Fruit fly (Drosophila melanogaster) whole organism, embryonic: Measurements from ENCODE around the gene Lnk.

Experiments
- Atf-2 ChIP-seq: fragments of 200-800 bp; sonication (Bioruptor generic); optimal IDR thresholded peaks from 2 replicates; lab custom pipeline; 2016; ENCODE audit warnings: missing biosample characterization, missing genetic modification characterization
- BtbVII ChIP-seq: fragments of 200-800 bp; sonication (Bioruptor generic); optimal IDR thresholded peaks from 3 replicates; lab custom pipeline; 2017; ENCODE audit warnings: missing biosample characterization, mild to moderate bottlenecking, missing genetic modification characterization
- CG10654 ChIP-seq: fragments of 200-800 bp; sonication (Bioruptor generic); optimal IDR thresholded peaks from 2 replicates; lab custom pipeline; 2016; ENCODE audit warnings: missing biosample characterization, missing genetic modification characterization
- CG11247 ChIP-seq: fragments of 200-800 bp; sonication (Bioruptor generic); IDR thresholded peaks from 2 replicates; pipeline ENCODE4 v1.3.6; 2022; ENCODE audit warnings: missing biosample characterization, missing genetic modification characterization
- CG11504 ChIP-seq: fragments of 200-800 bp; sonication (Bioruptor generic); optimal IDR thresholded peaks from 3 replicates; lab custom pipeline; 2019; ENCODE audit warnings: missing biosample characterization, mild to moderate bottlenecking, missing genetic modification characterization, moderate library complexity
- CG13424 ChIP-seq: fragments of 200-800 bp; sonication (Bioruptor generic); optimal IDR thresholded peaks from 2 replicates; lab custom pipeline; 2019; ENCODE audit warnings: missing biosample characterization, mild to moderate bottlenecking, missing genetic modification characterization, moderate library complexity
- CG15514 ChIP-seq: fragments of 200-800 bp; sonication (Bioruptor generic); optimal IDR thresholded peaks from 3 replicates; lab custom pipeline; 2017; ENCODE audit warnings: missing biosample characterization, missing genetic modification characterization, mild to moderate bottlenecking, moderate library complexity, missing genetic modification reagents
- CG16815 ChIP-seq: fragments of 200-800 bp; sonication (Bioruptor generic); optimal IDR thresholded peaks from 3 replicates; lab custom pipeline; 2017; ENCODE audit warnings: missing biosample characterization, mild to moderate bottlenecking, missing genetic modification characterization
- CG16863 ChIP-seq: fragments of 200-800 bp; sonication (Bioruptor generic); optimal IDR thresholded peaks from 3 replicates; lab custom pipeline; 2016; ENCODE audit warnings: missing biosample characterization, missing genetic modification characterization
- CG2199 ChIP-seq: fragments of 200-800 bp; sonication (Bioruptor generic); IDR thresholded peaks from 3 replicates; pipeline ENCODE4 v1.3.6; 2022; ENCODE audit warnings: missing biosample characterization, missing genetic modification characterization
- CG2875 ChIP-seq: fragments of 200-800 bp; sonication (Bioruptor generic); optimal IDR thresholded peaks from 2 replicates; lab custom pipeline; 2017; ENCODE audit warnings: missing biosample characterization, mild to moderate bottlenecking, missing genetic modification characterization, missing genetic modification reagents
- CG4617 ChIP-seq: fragments of 200-800 bp; sonication (Bioruptor generic); optimal IDR thresholded peaks from 3 replicates; lab custom pipeline; 2016; ENCODE audit warnings: missing biosample characterization, missing genetic modification characterization, borderline replicate concordance
- CG4820 ChIP-seq: fragments of 200-800 bp; sonication (Bioruptor generic); optimal IDR thresholded peaks from 3 replicates; lab custom pipeline; 2016; ENCODE audit warnings: missing biosample characterization, missing genetic modification characterization
- CG6765 ChIP-seq: fragments of 200-800 bp; sonication (Bioruptor generic); optimal IDR thresholded peaks from 3 replicates; lab custom pipeline; 2017; ENCODE audit warnings: missing biosample characterization, mild to moderate bottlenecking, missing genetic modification characterization
- CG7271 ChIP-seq: fragments of 200-800 bp; sonication (Bioruptor generic); optimal IDR thresholded peaks from 2 replicates; lab custom pipeline; 2018; ENCODE audit warnings: missing biosample characterization, mild to moderate bottlenecking, missing genetic modification characterization, moderate library complexity
- CG7839 ChIP-seq: fragments of 200-800 bp; sonication (Bioruptor generic); optimal IDR thresholded peaks from 3 replicates; lab custom pipeline; 2018; ENCODE audit warnings: missing biosample characterization, mild to moderate bottlenecking, missing genetic modification characterization, moderate library complexity
- CG8281 ChIP-seq: fragments of 200-800 bp; sonication (Bioruptor generic); optimal IDR thresholded peaks from 2 replicates; lab custom pipeline; 2018; ENCODE audit warnings: missing biosample characterization, mild to moderate bottlenecking, missing genetic modification characterization, moderate library complexity
- CG8290 ChIP-seq, 3 experiments: fragments of 200-800 bp; sonication (Bioruptor generic); optimal IDR thresholded peaks; 2 replicates each; lab custom pipeline; 2016 to 2019; ENCODE audit warnings: missing biosample characterization in 3 of 3, missing genetic modification characterization in 3 of 3, mild to moderate bottlenecking in 2 of 3, moderate library complexity in 1 of 3
- CG8765 ChIP-seq: fragments of 200-800 bp; sonication (Bioruptor generic); IDR thresholded peaks from 2 replicates; pipeline ENCODE4 v1.3.6; 2022; ENCODE audit warnings: missing biosample characterization, missing genetic modification characterization
- CG8944 ChIP-seq: fragments of 200-800 bp; sonication (Bioruptor generic); optimal IDR thresholded peaks from 3 replicates; lab custom pipeline; 2016; ENCODE audit warnings: missing biosample characterization, missing genetic modification characterization
- CG9727 ChIP-seq: fragments of 200-800 bp; sonication (Bioruptor generic); optimal IDR thresholded peaks from 3 replicates; lab custom pipeline; 2017; ENCODE audit warnings: missing biosample characterization, mild to moderate bottlenecking, missing genetic modification characterization
- Dp ChIP-seq: fragments of 200-800 bp; sonication (Bioruptor generic); optimal IDR thresholded peaks from 2 replicates; lab custom pipeline; 2018; ENCODE audit warnings: missing biosample characterization, mild to moderate bottlenecking, missing genetic modification characterization, moderate library complexity
- Drgx ChIP-seq: fragments of 200-800 bp; sonication (Bioruptor generic); IDR thresholded peaks from 2 replicates; pipeline ENCODE4 v1.3.6; 2022; ENCODE audit warnings: missing biosample characterization, missing genetic modification characterization
- Fer2 ChIP-seq: fragments of 200-800 bp; sonication (Bioruptor generic); optimal IDR thresholded peaks from 2 replicates; lab custom pipeline; 2018; ENCODE audit warnings: missing biosample characterization, mild to moderate bottlenecking, missing genetic modification characterization, moderate library complexity
- GATAe ChIP-seq: fragments of 200-800 bp; sonication (Bioruptor generic); conservative IDR thresholded peaks from 2 replicates; pipeline ENCODE4 v1.3.6; 2022; ENCODE audit warnings: missing biosample characterization, missing genetic modification characterization
- Hand ChIP-seq: fragments of 200-800 bp; sonication (Bioruptor generic); optimal IDR thresholded peaks from 2 replicates; lab custom pipeline; 2017; ENCODE audit warnings: mild to moderate bottlenecking, missing biosample characterization, missing genetic modification reagents, missing genetic modification characterization
- Lpt ChIP-seq: fragments of >200 bp; optimal IDR thresholded peaks from 2 replicates; lab custom pipeline; 2018; ENCODE audit warnings: missing biosample characterization, missing genetic modification characterization
- NC2β ChIP-seq: fragments of 200-800 bp; sonication (Bioruptor generic); optimal IDR thresholded peaks from 2 replicates; lab custom pipeline; 2016; ENCODE audit warnings: missing biosample characterization, missing genetic modification characterization
- Trl ChIP-seq, 3 experiments: fragments of >200 bp in 2 of 3; fragments of 200-800 bp in 1 of 3; sonication (Bioruptor generic) in 1 of 3; optimal IDR thresholded peaks; 2 replicates in 1 of 3; 3 replicates in 2 of 3; lab custom pipeline; 2016 to 2017; ENCODE audit warnings: missing biosample characterization in 1 of 3, missing genetic modification characterization in 1 of 3
- ci ChIP-seq: fragments of 200-800 bp; sonication (Bioruptor generic); IDR thresholded peaks from 3 replicates; pipeline ENCODE4 v1.3.6; 2022; ENCODE audit warnings: missing biosample characterization, missing genetic modification characterization
- gro ChIP-seq: fragments of 200-800 bp; sonication (Bioruptor generic); optimal IDR thresholded peaks from 2 replicates; lab custom pipeline; 2016; ENCODE audit warnings: missing biosample characterization, missing genetic modification characterization
- gt ChIP-seq: fragments of 200-800 bp; sonication (Bioruptor generic); IDR thresholded peaks from 2 replicates; pipeline ENCODE4 v1.3.6; 2022; ENCODE audit warnings: missing biosample characterization, missing genetic modification characterization
- ham ChIP-seq: fragments of 200-800 bp; sonication (Bioruptor generic); IDR thresholded peaks from 2 replicates; pipeline ENCODE4 v1.3.6; 2022; ENCODE audit warnings: missing biosample characterization, missing genetic modification characterization
- hbn ChIP-seq: fragments of 200-800 bp; sonication (Bioruptor generic); IDR thresholded peaks from 2 replicates; pipeline ENCODE4 v1.3.6; 2022; ENCODE audit warnings: missing biosample characterization, missing genetic modification characterization; ENCODE audit not compliant: partially characterized antibody
- jing ChIP-seq: fragments of 200-800 bp; sonication (Bioruptor generic); optimal IDR thresholded peaks from 2 replicates; lab custom pipeline; 2018; ENCODE audit warnings: missing biosample characterization, mild to moderate bottlenecking, missing genetic modification characterization
- lmd ChIP-seq: fragments of 200-800 bp; sonication (Bioruptor generic); IDR thresholded peaks from 2 replicates; pipeline ENCODE4 v1.3.6; 2022; ENCODE audit warnings: missing biosample characterization, missing genetic modification characterization
- lov ChIP-seq, 2 experiments: fragments of 200-800 bp in 1 of 2; fragments of >200 bp in 1 of 2; sonication (Bioruptor generic) in 1 of 2; IDR thresholded peaks in 1 of 2; optimal IDR thresholded peaks in 1 of 2; 2 replicates in 1 of 2; 3 replicates in 1 of 2; pipeline versions ENCODE4 v1.3.6 to Lab custom; 2017 to 2022; ENCODE audit warnings: missing biosample characterization in 1 of 2, missing genetic modification characterization in 1 of 2
- pan ChIP-seq, 4 experiments: fragments of >200 bp in 3 of 4; fragments of 200-800 bp in 1 of 4; sonication (Bioruptor generic) in 1 of 4; optimal IDR thresholded peaks in 3 of 4; IDR thresholded peaks in 1 of 4; 2 replicates each; pipeline versions ENCODE4 v1.3.6 to Lab custom; 2017 to 2022; ENCODE audit warnings: missing biosample characterization in 2 of 4, missing genetic modification characterization in 2 of 4, mixed read lengths in 1 of 4
- pita ChIP-seq: fragments of 200-800 bp; sonication (Bioruptor generic); optimal IDR thresholded peaks from 2 replicates; lab custom pipeline; 2017; ENCODE audit warnings: missing biosample characterization, mild to moderate bottlenecking, missing genetic modification characterization
- psq ChIP-seq: fragments of 200-800 bp; sonication (Bioruptor generic); optimal IDR thresholded peaks from 2 replicates; lab custom pipeline; 2017; ENCODE audit warnings: missing biosample characterization, missing genetic modification characterization
- sens ChIP-seq: fragments of 200-800 bp; sonication (Bioruptor generic); peaks from one replicate; lab custom pipeline; 2016; ENCODE audit warnings: missing biosample characterization, missing genetic modification characterization
- sens-2 ChIP-seq: fragments of 200-800 bp; sonication (Bioruptor generic); IDR thresholded peaks from 2 replicates; pipeline ENCODE4 v1.3.6; 2022; ENCODE audit warnings: missing biosample characterization, missing genetic modification characterization
- shn ChIP-seq: fragments of 200-800 bp; sonication (Bioruptor generic); optimal IDR thresholded peaks from 3 replicates; lab custom pipeline; 2016; ENCODE audit warnings: missing biosample characterization, missing genetic modification characterization
- sima ChIP-seq: fragments of 200-800 bp; sonication (Bioruptor generic); optimal IDR thresholded peaks from 2 replicates; lab custom pipeline; 2016; ENCODE audit warnings: missing biosample characterization, missing genetic modification characterization
- so ChIP-seq: fragments of 200-800 bp; sonication (Bioruptor generic); IDR thresholded peaks from 3 replicates; pipeline ENCODE4 v1.3.6; 2022; ENCODE audit warnings: missing biosample characterization, missing genetic modification characterization
- sqz ChIP-seq: fragments of 200-800 bp; sonication (Bioruptor generic); optimal IDR thresholded peaks from 3 replicates; lab custom pipeline; 2018; ENCODE audit warnings: missing biosample characterization, mild to moderate bottlenecking, missing genetic modification characterization
- ssp ChIP-seq: fragments of 200-800 bp; sonication (Bioruptor generic); IDR thresholded peaks from 2 replicates; pipeline ENCODE4 v1.3.6; 2022; ENCODE audit warnings: missing biosample characterization, missing genetic modification characterization
- trh ChIP-seq: fragments of 200-800 bp; sonication (Bioruptor generic); optimal IDR thresholded peaks from 2 replicates; lab custom pipeline; 2016; ENCODE audit warnings: missing biosample characterization, missing genetic modification characterization
- wek ChIP-seq: fragments of 200-800 bp; sonication (Bioruptor generic); optimal IDR thresholded peaks from 3 replicates; lab custom pipeline; 2018; ENCODE audit warnings: missing biosample characterization, mild to moderate bottlenecking, missing genetic modification characterization, moderate library complexity
- yki ChIP-seq: fragments of >200 bp; optimal IDR thresholded peaks from 3 replicates; lab custom pipeline; 2018
- zfh2 ChIP-seq: fragments of 200-800 bp; sonication (Bioruptor generic); optimal IDR thresholded peaks from 2 replicates; lab custom pipeline; 2016; ENCODE audit warnings: missing biosample characterization, missing genetic modification characterization

Gene Lnk

dm6 chr3R:25893272-25893671 lies 4.9 kb downstream of the Lnk start, which contains the start of gene CG5913 (continued):
- TF ChIP-seq CG4820 (GFP tag; lab: Kevin White, UChicago) (no peak), pita (peak; percentile 58), GATAe (GFP tag; lab: Robert Waterston, UW) (no peak), sqz (GFP tag; lab: Kevin White, UChicago) (no peak), gt (GFP tag; lab: Robert Waterston, UW) (no peak), CG7271 (tag; lab: Kevin White, UChicago) (no peak), BtbVII (no peak), CG8765 (GFP tag; lab: Robert Waterston, UW) (no peak), Lpt (GFP tag; lab: Kevin White, UChicago) (no peak), sima (GFP tag; lab: Kevin White, UChicago) (no peak), Dp (peak; percentile 57), CG8290 (GFP tag; optimal IDR thresholded peaks at IDR 0.05; lab: Kevin White, UChicago) (no peak), CG8290 (tag; optimal IDR thresholded peaks at IDR 0.05; lab: Kevin White, UChicago) (no peak), CG8281 (tag; lab: Kevin White, UChicago) (no peak), CG16863 (GFP tag; lab: Kevin White, UChicago) (no peak), Hand (GFP tag; lab: Kevin White, UChicago) (no peak), CG8944 (no peak), lov (optimal IDR thresholded peaks at IDR 0.05; lab: Kevin White, UChicago) (no peak), lov (GFP tag; IDR thresholded peaks at IDR 0.05; lab: Robert Waterston, UW) (no peak), so (GFP tag; lab: Robert Waterston, UW) (no peak), jing (GFP tag; lab: Kevin White, UChicago) (no peak), CG10654 (GFP tag; lab: Kevin White, UChicago) (no peak), CG2875 (GFP tag; lab: Kevin White, UChicago) (no peak), ssp (GFP tag; lab: Robert Waterston, UW) (no peak), trh (GFP tag; lab: Kevin White, UChicago) (no peak), ham (GFP tag; lab: Robert Waterston, UW) (no peak), CG13424 (tag; lab: Kevin White, UChicago) (no peak), wek (GFP tag; lab: Kevin White, UChicago) (no peak), CG9727 (GFP tag; lab: Kevin White, UChicago) (no peak), CG16815 (GFP tag; lab: Kevin White, UChicago) (no peak), gro (GFP tag; lab: Kevin White, UChicago) (no peak), zfh2 (GFP tag; lab: Kevin White, UChicago) (no peak), CG4617 (peak; percentile 81), hbn (GFP tag; lab: Robert Waterston, UW) (no peak), CG7839 (no peak), Atf-2 (no peak), psq (GFP tag; lab: Kevin White, UChicago) (no peak), Trl (optimal IDR thresholded peaks at IDR 0.05; lab: Kevin White, UChicago) (no peak), Trl (GFP tag; optimal IDR thresholded peaks at IDR 0.05; lab: Kevin White, UChicago) (no peak), CG2199 (GFP tag; lab: Robert Waterston, UW) (no peak), lmd (no peak), CG11247 (GFP tag; lab: Robert Waterston, UW) (no peak), NC2β (GFP tag; lab: Kevin White, UChicago) (no peak), pan (optimal IDR thresholded peaks at IDR 0.05; lab: Kevin White, UChicago) (no peak), pan (GFP tag; optimal IDR thresholded peaks at IDR 0.05 in 1 of 2, IDR thresholded peaks at IDR 0.05 in 1 of 2) (no peak), shn (GFP tag; lab: Kevin White, UChicago) (no peak), Drgx (GFP tag; lab: Robert Waterston, UW) (no peak), yki (lab: Kevin White, UChicago) (no peak), Fer2 (tag; lab: Kevin White, UChicago) (no peak), CG15514 (GFP tag; lab: Kevin White, UChicago) (peak; percentile 44), CG6765 (GFP tag; lab: Kevin White, UChicago) (no peak), sens (peak; percentile 20), CG11504 (no peak), ci (GFP tag; lab: Robert Waterston, UW) (no peak), sens-2 (GFP tag; lab: Robert Waterston, UW) (no peak)
